Fruit fly (Drosophila melanogaster) whole organism, embryonic: Measurements from ENCODE around the gene rictor.

Experiments
- ATbp ChIP-seq: fragments of 200-800 bp; sonication (Bioruptor generic); optimal IDR thresholded peaks from 2 replicates; lab custom pipeline; 2017; ENCODE audit warnings: missing biosample characterization, mild to moderate bottlenecking, missing genetic modification characterization, missing genetic modification reagents
- Asciz ChIP-seq: fragments of 200-800 bp; sonication (Bioruptor generic); optimal IDR thresholded peaks from 2 replicates; lab custom pipeline; 2017; ENCODE audit warnings: missing biosample characterization, mild to moderate bottlenecking, missing genetic modification characterization, missing genetic modification reagents
- CG10209 ChIP-seq: fragments of 200-800 bp; sonication (Bioruptor generic); optimal IDR thresholded peaks from 3 replicates; lab custom pipeline; 2017; ENCODE audit warnings: missing biosample characterization, mild to moderate bottlenecking, missing genetic modification characterization, missing genetic modification reagents
- CG11696 ChIP-seq: fragments of 200-800 bp; sonication (Bioruptor generic); IDR thresholded peaks from 2 replicates; pipeline ENCODE4 v1.3.6; 2022; ENCODE audit warnings: missing biosample characterization, missing genetic modification characterization
- CG11723 ChIP-seq: fragments of 200-800 bp; sonication (Bioruptor generic); optimal IDR thresholded peaks from 2 replicates; lab custom pipeline; 2017; ENCODE audit warnings: missing biosample characterization, mild to moderate bottlenecking, missing genetic modification characterization
- CG12104 ChIP-seq: fragments of 200-800 bp; sonication (Bioruptor generic); optimal IDR thresholded peaks from 3 replicates; lab custom pipeline; 2016; ENCODE audit warnings: missing biosample characterization, missing genetic modification characterization
- CG12155 ChIP-seq: fragments of 200-800 bp; sonication (Bioruptor generic); optimal IDR thresholded peaks from 3 replicates; lab custom pipeline; 2016; ENCODE audit warnings: missing biosample characterization, missing genetic modification characterization
- CG1233 ChIP-seq: fragments of 200-800 bp; sonication (Bioruptor generic); optimal IDR thresholded peaks from 4 replicates; lab custom pipeline; 2018; ENCODE audit warnings: missing biosample characterization, mild to moderate bottlenecking, missing genetic modification characterization
- CG12659 ChIP-seq: fragments of 200-800 bp; sonication (Bioruptor generic); optimal IDR thresholded peaks from 3 replicates; lab custom pipeline; 2017; ENCODE audit warnings: mild to moderate bottlenecking, missing biosample characterization, missing genetic modification reagents, missing genetic modification characterization
- CG12942 ChIP-seq: fragments of 200-800 bp; sonication (Bioruptor generic); optimal IDR thresholded peaks from 3 replicates; lab custom pipeline; 2016; ENCODE audit warnings: missing biosample characterization, missing genetic modification characterization
- CG14441 ChIP-seq: fragments of 200-800 bp; sonication (Bioruptor generic); IDR thresholded peaks from 2 replicates; pipeline ENCODE4 v1.3.6; 2022; ENCODE audit warnings: missing biosample characterization, missing genetic modification characterization
- CG15479 ChIP-seq: fragments of 200-800 bp; sonication (Bioruptor generic); optimal IDR thresholded peaks from 3 replicates; lab custom pipeline; 2019; ENCODE audit warnings: missing biosample characterization, mild to moderate bottlenecking, missing genetic modification characterization, moderate library complexity
- CG18011 ChIP-seq: fragments of 200-800 bp; sonication (Bioruptor generic); optimal IDR thresholded peaks from 2 replicates; lab custom pipeline; 2017; ENCODE audit warnings: missing biosample characterization, missing genetic modification characterization, mild to moderate bottlenecking, moderate library complexity, missing genotype
- CG18476 ChIP-seq: fragments of 200-800 bp; sonication (Bioruptor generic); optimal IDR thresholded peaks from 2 replicates; lab custom pipeline; 2016; ENCODE audit warnings: missing biosample characterization, mild to moderate bottlenecking, missing genetic modification characterization
- CG2678 ChIP-seq: fragments of 200-800 bp; sonication (Bioruptor generic); optimal IDR thresholded peaks from 3 replicates; lab custom pipeline; 2019; ENCODE audit warnings: missing biosample characterization, mild to moderate bottlenecking, missing genetic modification characterization, moderate library complexity
- CG31441 ChIP-seq: fragments of 200-800 bp; sonication (Bioruptor generic); IDR thresholded peaks from 2 replicates; pipeline ENCODE4 v1.3.6; 2022; ENCODE audit warnings: missing biosample characterization, missing genetic modification characterization
- CG32532 ChIP-seq: fragments of 200-800 bp; sonication (Bioruptor generic); IDR thresholded peaks from 2 replicates; pipeline ENCODE4 v1.3.6; 2022; ENCODE audit warnings: missing biosample characterization, missing genetic modification characterization
- CG3995 ChIP-seq: fragments of 200-800 bp; sonication (Bioruptor generic); optimal IDR thresholded peaks from 3 replicates; lab custom pipeline; 2016; ENCODE audit warnings: missing biosample characterization, missing genetic modification characterization
- CG4360 ChIP-seq: fragments of 200-800 bp; sonication (Bioruptor generic); IDR thresholded peaks from 2 replicates; pipeline ENCODE4 v1.3.6; 2022; ENCODE audit warnings: missing biosample characterization, missing genetic modification characterization
- CG6683 ChIP-seq: fragments of 200-800 bp; sonication (Bioruptor generic); optimal IDR thresholded peaks from 2 replicates; lab custom pipeline; 2017; ENCODE audit warnings: missing biosample characterization, mild to moderate bottlenecking, missing genetic modification characterization, missing genetic modification reagents
- CG8944 ChIP-seq: fragments of 200-800 bp; sonication (Bioruptor generic); optimal IDR thresholded peaks from 3 replicates; lab custom pipeline; 2016; ENCODE audit warnings: missing biosample characterization, missing genetic modification characterization
- CG9817 ChIP-seq: fragments of 200-800 bp; sonication (Bioruptor generic); optimal IDR thresholded peaks from 2 replicates; lab custom pipeline; 2018; ENCODE audit warnings: missing biosample characterization, mild to moderate bottlenecking, missing genetic modification characterization, moderate library complexity
- CG9876 ChIP-seq: fragments of 200-800 bp; sonication (Bioruptor generic); optimal IDR thresholded peaks from 2 replicates; lab custom pipeline; 2016; ENCODE audit warnings: missing biosample characterization, missing genetic modification characterization
- CHES-1-like ChIP-seq: fragments of 200-800 bp; sonication (Bioruptor generic); optimal IDR thresholded peaks from 2 replicates; lab custom pipeline; 2016; ENCODE audit warnings: missing biosample characterization, missing genetic modification characterization
- Camta ChIP-seq: fragments of 200-800 bp; sonication (Bioruptor generic); optimal IDR thresholded peaks from 2 replicates; lab custom pipeline; 2016; ENCODE audit warnings: missing biosample characterization, missing genetic modification characterization
- D ChIP-seq, 2 experiments: fragments of 200-800 bp in 1 of 2; fragments of >200 bp in 1 of 2; sonication (Bioruptor generic) in 1 of 2; optimal IDR thresholded peaks; 2 replicates in 1 of 2; 3 replicates in 1 of 2; lab custom pipeline; 2017; ENCODE audit warnings: mild to moderate bottlenecking in 1 of 2, missing biosample characterization in 1 of 2, missing genetic modification characterization in 1 of 2, missing genetic modification reagents in 1 of 2
- Ptx1 ChIP-seq: fragments of 200-800 bp; sonication (Bioruptor generic); IDR thresholded peaks from 2 replicates; pipeline ENCODE4 v1.3.6; 2022; ENCODE audit warnings: missing biosample characterization, missing genetic modification characterization
- Sox100B ChIP-seq: fragments of 200-800 bp; sonication (Bioruptor generic); optimal IDR thresholded peaks from 3 replicates; lab custom pipeline; 2018; ENCODE audit warnings: missing biosample characterization, mild to moderate bottlenecking, missing genetic modification characterization
- Spps ChIP-seq: fragments of 200-800 bp; sonication (Bioruptor generic); optimal IDR thresholded peaks from 2 replicates; lab custom pipeline; 2018; ENCODE audit warnings: missing biosample characterization, mild to moderate bottlenecking, missing genetic modification characterization
- Vsx1 ChIP-seq: fragments of 200-800 bp; sonication (Bioruptor generic); optimal IDR thresholded peaks from 2 replicates; lab custom pipeline; 2017; ENCODE audit warnings: missing biosample characterization, mild to moderate bottlenecking, missing genetic modification characterization, missing genetic modification reagents
- ewg ChIP-seq: fragments of 200-800 bp; sonication (Bioruptor generic); optimal IDR thresholded peaks from 3 replicates; lab custom pipeline; 2017; ENCODE audit warnings: mild to moderate bottlenecking, missing biosample characterization, missing genetic modification reagents, missing genetic modification characterization
- fd102C ChIP-seq: fragments of 200-800 bp; sonication (Bioruptor generic); optimal IDR thresholded peaks from 2 replicates; lab custom pipeline; 2018; ENCODE audit warnings: missing biosample characterization, mild to moderate bottlenecking, missing genetic modification characterization, moderate library complexity
- grn ChIP-seq: fragments of 200-800 bp; sonication (Bioruptor generic); optimal IDR thresholded peaks from 3 replicates; lab custom pipeline; 2017; ENCODE audit warnings: missing biosample characterization, missing genetic modification characterization
- gt ChIP-seq: fragments of 200-800 bp; sonication (Bioruptor generic); IDR thresholded peaks from 2 replicates; pipeline ENCODE4 v1.3.6; 2022; ENCODE audit warnings: missing biosample characterization, missing genetic modification characterization
- lola ChIP-seq, 3 experiments: fragments of >200 bp in 2 of 3; fragments of 200-800 bp in 1 of 3; sonication (Bioruptor generic) in 1 of 3; optimal IDR thresholded peaks; 2 replicates each; lab custom pipeline; 2017 to 2019; ENCODE audit warnings: missing biosample characterization in 3 of 3, missing genetic modification characterization in 3 of 3, mild to moderate bottlenecking in 1 of 3, moderate library complexity in 1 of 3
- mld ChIP-seq: fragments of 200-800 bp; sonication (Bioruptor generic); IDR thresholded peaks from 3 replicates; pipeline ENCODE4 v1.3.6; 2022; ENCODE audit warnings: missing biosample characterization, missing genetic modification characterization; ENCODE audit not compliant: partially characterized antibody
- org-1 ChIP-seq: fragments of 200-800 bp; sonication (Bioruptor generic); optimal IDR thresholded peaks from 2 replicates; lab custom pipeline; 2017; ENCODE audit warnings: missing biosample characterization, missing genetic modification characterization
- pros ChIP-seq: fragments of 200-800 bp; sonication (Bioruptor generic); optimal IDR thresholded peaks from 3 replicates; lab custom pipeline; 2019; ENCODE audit warnings: missing biosample characterization, mild to moderate bottlenecking, missing genetic modification characterization, moderate library complexity
- ro ChIP-seq: fragments of 200-800 bp; sonication (Bioruptor generic); IDR thresholded peaks from 2 replicates; pipeline ENCODE4 v1.3.6; 2022; ENCODE audit warnings: missing biosample characterization, missing genetic modification characterization
- schlank ChIP-seq: fragments of 200-800 bp; sonication (Bioruptor generic); optimal IDR thresholded peaks from 2 replicates; lab custom pipeline; 2018; ENCODE audit warnings: missing biosample characterization, mild to moderate bottlenecking, missing genetic modification characterization
- sd ChIP-seq: fragments of 200-800 bp; sonication (Bioruptor generic); optimal IDR thresholded peaks from 3 replicates; lab custom pipeline; 2018; ENCODE audit warnings: missing biosample characterization, mild to moderate bottlenecking, missing genetic modification characterization, moderate library complexity
- shn ChIP-seq: fragments of 200-800 bp; sonication (Bioruptor generic); optimal IDR thresholded peaks from 3 replicates; lab custom pipeline; 2016; ENCODE audit warnings: missing biosample characterization, missing genetic modification characterization
- sna ChIP-seq: fragments of 200-800 bp; sonication (Bioruptor generic); IDR thresholded peaks from 2 replicates; pipeline ENCODE4 v1.3.6; 2022; ENCODE audit warnings: missing biosample characterization, missing genetic modification characterization; ENCODE audit not compliant: partially characterized antibody
- sqz ChIP-seq: fragments of 200-800 bp; sonication (Bioruptor generic); optimal IDR thresholded peaks from 3 replicates; lab custom pipeline; 2018; ENCODE audit warnings: missing biosample characterization, mild to moderate bottlenecking, missing genetic modification characterization
- stc ChIP-seq: fragments of 200-800 bp; sonication (Bioruptor generic); IDR thresholded peaks from 2 replicates; pipeline ENCODE4 v1.3.6; 2022; ENCODE audit warnings: missing biosample characterization, missing genetic modification characterization
- sug ChIP-seq: fragments of 200-800 bp; optimal IDR thresholded peaks from 2 replicates; lab custom pipeline; 2019; ENCODE audit warnings: missing biosample characterization, mild to moderate bottlenecking, missing genetic modification characterization, moderate library complexity

The rictor gene

dm6 chrX:19247200-19248052, 13.6 kb downstream of the rictor start, which contains the start of gene CG7992 (continued):
- no peak for TF ChIP-seq sna (GFP tag; lab: Robert Waterston, UW)
- TF ChIP-seq CG12104 (GFP tag; lab: Kevin White, UChicago) = peak; percentile 50
- peak; percentile 31 for TF ChIP-seq CG18476 (GFP tag; lab: Kevin White, UChicago)
- no peak for TF ChIP-seq gt
- TF ChIP-seq CG8944 (GFP tag; lab: Kevin White, UChicago) = peak; percentile 40
- TF ChIP-seq CG9876 = peak; percentile 10
- TF ChIP-seq sug = peak; percentile 81
- peak; percentile 40 for TF ChIP-seq pros (GFP tag; lab: Kevin White, UChicago)
- peak; percentile 35 for TF ChIP-seq ATbp (GFP tag; lab: Kevin White, UChicago)
- TF ChIP-seq Sox100B (GFP tag; lab: Kevin White, UChicago) = no peak
- peak; percentile 64 for TF ChIP-seq CG12659 (GFP tag; lab: Kevin White, UChicago)
- TF ChIP-seq shn (GFP tag; lab: Kevin White, UChicago) = peak; percentile 75
- peak; percentile 53 for TF ChIP-seq CG12155 (GFP tag; lab: Kevin White, UChicago)
- TF ChIP-seq Camta (GFP tag; lab: Kevin White, UChicago) = peak; percentile 16
- peak; percentile 32 for TF ChIP-seq ewg (GFP tag; lab: Kevin White, UChicago)
- peak; percentile 47 for TF ChIP-seq Vsx1 (GFP tag; lab: Kevin White, UChicago)
- peak; percentile 9 for TF ChIP-seq CG1233
- TF ChIP-seq Asciz (GFP tag; lab: Kevin White, UChicago) = peak; percentile 14
- peak in 1 of 3 experiments; percentile 20 for TF ChIP-seq lola (GFP tag; optimal IDR thresholded peaks at IDR 0.05; lab: Kevin White, UChicago)
- peak; percentile 18; the same call in 1 of the 2 replicates for TF ChIP-seq CG32532 (GFP tag; lab: Robert Waterston, UW)
- peak; percentile 2 for TF ChIP-seq CG11723 (GFP tag; lab: Kevin White, UChicago)
- TF ChIP-seq fd102C = no peak
- peak; percentile 57 for TF ChIP-seq CG10209 (GFP tag; lab: Kevin White, UChicago)
- TF ChIP-seq CG31441 (GFP tag; lab: Robert Waterston, UW) = peak; percentile 54
- peak; percentile 5 for TF ChIP-seq schlank (tag; lab: Kevin White, UChicago)
- TF ChIP-seq sd (tag; lab: Kevin White, UChicago) = peak; percentile 76
- TF ChIP-seq CG18011 (GFP tag; lab: Kevin White, UChicago) = peak; percentile 25
- 0 out of 2 replicates have a peak, but pooled peaks have one; percentile 13 for TF ChIP-seq stc (GFP tag; lab: Robert Waterston, UW)
- no peak for TF ChIP-seq ro (GFP tag; lab: Robert Waterston, UW)
- peak; percentile 28 for TF ChIP-seq CG12942 (GFP tag; lab: Kevin White, UChicago)
- TF ChIP-seq mld (GFP tag; lab: Robert Waterston, UW) = no peak
- TF ChIP-seq CG9817 (tag; lab: Kevin White, UChicago) = peak; percentile 40
- TF ChIP-seq grn = peak; percentile 89
- TF ChIP-seq org-1 (GFP tag; lab: Kevin White, UChicago) = peak; percentile 63
- TF ChIP-seq CG4360 (GFP tag; lab: Robert Waterston, UW) = no peak
- no peak for TF ChIP-seq CG11696 (GFP tag; lab: Robert Waterston, UW)
- no peak for TF ChIP-seq Spps (tag; lab: Kevin White, UChicago)
- TF ChIP-seq CG3995 (GFP tag; lab: Kevin White, UChicago) = peak; percentile 4
- no peak for TF ChIP-seq D (optimal IDR thresholded peaks at IDR 0.05; lab: Kevin White, UChicago)
- TF ChIP-seq D (GFP tag; optimal IDR thresholded peaks at IDR 0.05; lab: Kevin White, UChicago) = no peak
- TF ChIP-seq CG14441 (GFP tag; lab: Robert Waterston, UW) = peak; percentile 51; the same call in 1 of the 2 replicates
- peak; percentile 57 for TF ChIP-seq Ptx1
- peak; percentile 83 for TF ChIP-seq CG2678
- TF ChIP-seq CG15479 = peak; percentile 40
- TF ChIP-seq CHES-1-like (GFP tag; lab: Kevin White, UChicago) = peak; percentile 74
- TF ChIP-seq CG6683 (GFP tag; lab: Kevin White, UChicago) = peak; percentile 17
- no peak for TF ChIP-seq sqz (GFP tag; lab: Kevin White, UChicago)
